Worm (Caenorhabditis elegans) whole organism, late embryonic: ENCODE measurements around the gene hst-3.2.

ENCODE experiments used
- F13H6.1 ChIP-seq: sonication (generic microtip); optimal IDR thresholded peaks from 2 replicates; lab custom pipeline; 2016; ENCODE audit warnings: missing genetic modification characterization, missing compliant biosample characterization
- ama-1 ChIP-seq: fragments of 150-350 bp; optimal IDR thresholded peaks from 2 replicates; lab custom pipeline; 2014
- ceh-2 ChIP-seq: sonication (generic microtip); optimal IDR thresholded peaks from 2 replicates; lab custom pipeline; 2016; ENCODE audit warnings: missing genotype, missing genetic modification characterization, missing compliant biosample characterization
- ceh-22 ChIP-seq: sonication (generic microtip); optimal IDR thresholded peaks from 2 replicates; lab custom pipeline; 2017; ENCODE audit warnings: missing biosample characterization, missing genetic modification characterization
- ceh-30 ChIP-seq: fragments of 150-350 bp; optimal IDR thresholded peaks from 2 replicates; lab custom pipeline; 2014; ENCODE audit warnings: missing biosample characterization, missing genetic modification characterization
- ceh-34 ChIP-seq: sonication (generic microtip); optimal IDR thresholded peaks from 2 replicates; lab custom pipeline; 2016; ENCODE audit warnings: mild to moderate bottlenecking, missing genetic modification characterization, missing compliant biosample characterization
- ceh-48 ChIP-seq: sonication (generic microtip); optimal IDR thresholded peaks from 2 replicates; lab custom pipeline; 2016; ENCODE audit warnings: missing genetic modification characterization, inconsistent platforms, missing compliant biosample characterization
- dve-1 ChIP-seq: sonication (generic microtip); optimal IDR thresholded peaks from 2 replicates; lab custom pipeline; 2017; ENCODE audit warnings: antibody characterized with exemption, mild to moderate bottlenecking, missing genetic modification characterization, missing compliant biosample characterization
- elt-2 ChIP-seq: sonication (generic microtip); optimal IDR thresholded peaks from 2 replicates; lab custom pipeline; 2016; ENCODE audit warnings: missing genetic modification reagents, missing genetic modification characterization, missing compliant biosample characterization
- elt-4 ChIP-seq: sonication (generic microtip); optimal IDR thresholded peaks from 2 replicates; lab custom pipeline; 2016; ENCODE audit warnings: missing genetic modification characterization, missing compliant biosample characterization
- ets-4 ChIP-seq: sonication (generic microtip); optimal IDR thresholded peaks from 2 replicates; lab custom pipeline; 2016; ENCODE audit warnings: missing genetic modification characterization, missing compliant biosample characterization
- fkh-10 ChIP-seq: fragments of 150-350 bp; optimal IDR thresholded peaks from 2 replicates; lab custom pipeline; 2014; ENCODE audit warnings: missing biosample characterization, missing genetic modification reagents, missing genetic modification characterization
- hlh-8 ChIP-seq: sonication (generic microtip); optimal IDR thresholded peaks from 2 replicates; lab custom pipeline; 2016; ENCODE audit warnings: missing genotype, missing genetic modification characterization, missing compliant biosample characterization
- nhr-232 ChIP-seq: sonication (generic microtip); optimal IDR thresholded peaks from 2 replicates; lab custom pipeline; 2016; ENCODE audit warnings: missing genetic modification characterization, missing compliant biosample characterization
- ref-2 ChIP-seq: sonication (generic microtip); optimal IDR thresholded peaks from 2 replicates; lab custom pipeline; 2016; ENCODE audit warnings: missing genetic modification characterization, missing compliant biosample characterization
- sdc-2 ChIP-seq: sonication (generic microtip); optimal IDR thresholded peaks from 2 replicates; lab custom pipeline; 2016; ENCODE audit warnings: missing genotype, missing genetic modification characterization, missing compliant biosample characterization
- ttx-3 ChIP-seq: sonication (generic microtip); optimal IDR thresholded peaks from 2 replicates; lab custom pipeline; 2016; ENCODE audit warnings: missing genetic modification reagents, missing genetic modification characterization, missing compliant biosample characterization
- ztf-16 ChIP-seq: sonication (generic microtip); optimal IDR thresholded peaks from 2 replicates; lab custom pipeline; 2017; ENCODE audit warnings: missing genetic modification characterization, missing compliant biosample characterization

Gene hst-3.2

DNA sequence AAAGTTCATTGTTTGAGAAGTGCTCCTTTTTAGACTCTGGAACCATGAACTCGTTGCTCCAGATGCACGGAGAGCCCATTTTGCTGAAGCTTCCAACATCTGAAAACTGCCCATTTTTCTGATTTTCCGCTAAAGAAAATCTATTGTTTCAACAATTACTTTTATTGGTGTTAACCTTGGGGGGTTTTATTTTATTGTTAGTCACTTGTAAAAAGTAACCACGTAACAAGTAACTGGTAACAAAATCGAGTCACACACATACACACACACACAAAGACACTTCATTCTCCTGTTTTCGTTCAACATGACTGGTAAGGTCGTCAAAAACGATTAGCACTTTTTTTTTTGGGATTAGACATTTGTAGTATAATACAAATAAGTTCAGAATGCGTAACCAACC is 46.4 kb downstream of the hst-3.2 start:
- TF ChIP-seq sdc-2 (no peak), fkh-10 (GFP tag; lab: Kevin White, UChicago) (no peak), hlh-8 (no peak), ceh-30 (no peak)

DNA sequence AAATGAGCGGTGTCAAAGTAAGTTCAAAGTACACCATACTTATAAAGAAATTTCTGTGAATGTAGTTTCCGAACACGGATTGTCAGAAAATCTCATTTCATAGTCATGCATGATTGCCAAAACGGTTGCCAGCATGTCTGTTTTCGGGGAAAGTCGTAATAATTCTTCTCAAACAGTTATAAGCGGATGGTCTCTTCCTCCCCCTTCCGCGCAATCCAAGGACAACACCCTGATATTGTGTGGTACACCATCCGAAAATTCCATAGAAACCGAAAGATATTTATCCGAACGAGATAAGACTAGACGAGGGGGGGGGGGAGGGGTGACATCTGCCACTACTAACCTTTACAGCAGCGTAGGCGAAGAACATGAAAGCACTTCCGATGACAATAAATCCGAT is 49.2 kb downstream of the hst-3.2 start:
- TF ChIP-seq ceh-22, result no peak

DNA sequence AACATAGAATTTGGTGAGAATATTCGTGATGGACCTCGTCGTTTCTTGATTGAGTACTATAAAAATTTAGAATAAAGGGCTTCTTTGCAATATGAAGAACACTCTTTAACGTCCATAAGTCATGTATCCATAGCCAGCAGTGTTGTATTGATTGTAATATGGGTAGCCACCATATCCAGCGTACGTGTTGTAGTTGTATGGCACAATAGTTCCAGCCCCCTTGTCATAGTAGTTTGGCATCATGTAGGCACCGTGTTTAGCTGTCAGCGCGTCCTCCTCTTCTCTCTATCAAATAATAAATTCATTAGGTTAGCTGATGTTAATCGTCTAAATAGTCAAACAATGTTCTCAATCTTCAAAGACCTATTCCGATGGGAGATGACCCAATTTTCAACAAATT is 50.5 kb downstream of the hst-3.2 start:
- TF ChIP-seq ceh-48 (tag; lab: Kevin White, UChicago), result no peak
- no peak for TF ChIP-seq nhr-232 (tag; lab: Kevin White, UChicago)
- no peak for TF ChIP-seq ztf-16 (tag; lab: Kevin White, UChicago)
- no peak for TF ChIP-seq ama-1 (lab: Kevin White, UChicago)
- TF ChIP-seq ttx-3 (tag; lab: Kevin White, UChicago), result no peak

DNA sequence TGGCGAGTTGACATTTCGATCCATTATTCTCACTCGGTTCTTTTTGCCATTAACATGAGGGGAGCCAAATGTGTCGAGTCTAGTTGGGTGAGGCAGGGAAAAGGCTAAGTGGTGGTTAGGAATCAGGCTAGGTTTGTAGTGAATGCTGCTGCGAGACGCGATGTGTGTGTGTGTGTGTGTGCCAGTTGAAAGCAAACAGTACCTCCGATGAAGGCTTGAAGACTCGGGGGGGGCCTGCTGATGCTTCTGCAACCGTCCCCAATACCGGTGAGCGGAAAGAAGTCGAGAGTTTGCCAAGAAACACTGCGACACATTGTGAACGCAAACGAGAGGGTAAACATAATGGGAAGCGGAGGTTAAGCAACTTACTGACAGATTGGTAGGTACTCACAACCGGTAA is 52.8 kb downstream of the hst-3.2 start, which contains the start of gene F53B3.3:
Gene F53B3.3 (minus strand): TSS at position 101 of the 400 bp plus-strand sequence.
- no peak for TF ChIP-seq F13H6.1 (tag; lab: Kevin White, UChicago)
- peak; percentile 1 for TF ChIP-seq ets-4 (tag; lab: Kevin White, UChicago)
- TF ChIP-seq dve-1 (tag; lab: Kevin White, UChicago), result peak; percentile 1
- no peak for TF ChIP-seq elt-2 (tag; lab: Kevin White, UChicago)
- peak; percentile 24 for TF ChIP-seq ref-2
- peak; percentile 23 for TF ChIP-seq ceh-34 (tag; lab: Kevin White, UChicago)
- TF ChIP-seq elt-4 (tag; lab: Kevin White, UChicago), result no peak
- TF ChIP-seq ceh-2, result no peak
- TF ChIP-seq, all 69 proteins: peak for 4
